Fruit fly (Drosophila melanogaster) whole organism, embryonic: ENCODE results near the gene Slimp.

Source experiments
- ATbp ChIP-seq: fragments of 200-800 bp; sonication (Bioruptor generic); optimal IDR thresholded peaks from 2 replicates; lab custom pipeline; 2017; ENCODE audit warnings: missing biosample characterization, mild to moderate bottlenecking, missing genetic modification characterization, missing genetic modification reagents
- Atf-2 ChIP-seq: fragments of 200-800 bp; sonication (Bioruptor generic); optimal IDR thresholded peaks from 2 replicates; lab custom pipeline; 2016; ENCODE audit warnings: missing biosample characterization, missing genetic modification characterization
- Bteb2 ChIP-seq: fragments of 200-800 bp; sonication (Bioruptor generic); optimal IDR thresholded peaks from 2 replicates; lab custom pipeline; 2016; ENCODE audit warnings: missing biosample characterization, missing genetic modification characterization
- CG10267 ChIP-seq: fragments of 200-800 bp; sonication (Bioruptor generic); optimal IDR thresholded peaks from 2 replicates; lab custom pipeline; 2018; ENCODE audit warnings: missing biosample characterization, mild to moderate bottlenecking, missing genetic modification characterization, moderate library complexity
- CG12155 ChIP-seq: fragments of 200-800 bp; sonication (Bioruptor generic); optimal IDR thresholded peaks from 3 replicates; lab custom pipeline; 2016; ENCODE audit warnings: missing biosample characterization, missing genetic modification characterization
- CG13123 ChIP-seq: fragments of 200-800 bp; sonication (Bioruptor generic); optimal IDR thresholded peaks from 2 replicates; lab custom pipeline; 2016; ENCODE audit warnings: missing biosample characterization, missing genetic modification characterization
- CG13296 ChIP-seq: fragments of 200-800 bp; sonication (Bioruptor generic); optimal IDR thresholded peaks from 3 replicates; lab custom pipeline; 2018; ENCODE audit warnings: missing biosample characterization, mild to moderate bottlenecking, missing genetic modification characterization
- CG1603 ChIP-seq: fragments of 200-800 bp; sonication (Bioruptor generic); optimal IDR thresholded peaks from 2 replicates; lab custom pipeline; 2019; ENCODE audit warnings: missing biosample characterization, mild to moderate bottlenecking, missing genetic modification characterization, moderate library complexity
- CG16815 ChIP-seq: fragments of 200-800 bp; sonication (Bioruptor generic); optimal IDR thresholded peaks from 3 replicates; lab custom pipeline; 2017; ENCODE audit warnings: missing biosample characterization, mild to moderate bottlenecking, missing genetic modification characterization
- CG17186 ChIP-seq: fragments of 200-800 bp; sonication (Bioruptor generic); optimal IDR thresholded peaks from 3 replicates; lab custom pipeline; 2017; ENCODE audit warnings: missing biosample characterization, missing genetic modification reagents, missing genetic modification characterization
- CG17328 ChIP-seq: fragments of 200-800 bp; sonication (Bioruptor generic); IDR thresholded peaks from 2 replicates; pipeline ENCODE4 v1.3.6; 2022; ENCODE audit warnings: missing biosample characterization, missing genetic modification characterization
- CG17361 ChIP-seq: fragments of 200-800 bp; sonication (Bioruptor generic); IDR thresholded peaks from 3 replicates; pipeline ENCODE4 v1.3.6; 2022; ENCODE audit warnings: missing biosample characterization, missing genetic modification characterization
- CG18011 ChIP-seq: fragments of 200-800 bp; sonication (Bioruptor generic); optimal IDR thresholded peaks from 2 replicates; lab custom pipeline; 2017; ENCODE audit warnings: missing biosample characterization, missing genetic modification characterization, mild to moderate bottlenecking, moderate library complexity, missing genotype
- CG32532 ChIP-seq: fragments of 200-800 bp; sonication (Bioruptor generic); IDR thresholded peaks from 2 replicates; pipeline ENCODE4 v1.3.6; 2022; ENCODE audit warnings: missing biosample characterization, missing genetic modification characterization
- CG4820 ChIP-seq: fragments of 200-800 bp; sonication (Bioruptor generic); optimal IDR thresholded peaks from 3 replicates; lab custom pipeline; 2016; ENCODE audit warnings: missing biosample characterization, missing genetic modification characterization
- CG6765 ChIP-seq: fragments of 200-800 bp; sonication (Bioruptor generic); optimal IDR thresholded peaks from 3 replicates; lab custom pipeline; 2017; ENCODE audit warnings: missing biosample characterization, mild to moderate bottlenecking, missing genetic modification characterization
- CG6854 ChIP-seq: fragments of 200-800 bp; sonication (Bioruptor generic); optimal IDR thresholded peaks from 3 replicates; lab custom pipeline; 2017; ENCODE audit warnings: missing biosample characterization, mild to moderate bottlenecking, missing genetic modification characterization
- CG8281 ChIP-seq: fragments of 200-800 bp; sonication (Bioruptor generic); optimal IDR thresholded peaks from 2 replicates; lab custom pipeline; 2018; ENCODE audit warnings: missing biosample characterization, mild to moderate bottlenecking, missing genetic modification characterization, moderate library complexity
- CG9437 ChIP-seq: fragments of 200-800 bp; sonication (Bioruptor generic); optimal IDR thresholded peaks from 2 replicates; lab custom pipeline; 2018; ENCODE audit warnings: missing biosample characterization, mild to moderate bottlenecking, missing genetic modification characterization
- Dll ChIP-seq: fragments of 200-800 bp; sonication (Bioruptor generic); IDR thresholded peaks from 4 replicates; pipeline ENCODE4 v1.3.6; 2022; ENCODE audit warnings: missing biosample characterization, missing genetic modification characterization; ENCODE audit not compliant: partially characterized antibody
- Fer1 ChIP-seq: fragments of 200-800 bp; sonication (Bioruptor generic); optimal IDR thresholded peaks from 2 replicates; lab custom pipeline; 2017; ENCODE audit warnings: missing biosample characterization, mild to moderate bottlenecking, missing genetic modification characterization
- Gsc ChIP-seq: fragments of 200-800 bp; sonication (Bioruptor generic); IDR thresholded peaks from 2 replicates; pipeline ENCODE4 v1.3.6; 2022; ENCODE audit warnings: missing biosample characterization, missing genetic modification characterization
- Gug ChIP-seq: fragments of 200-800 bp; sonication (Bioruptor generic); IDR thresholded peaks from 4 replicates; pipeline ENCODE4 v1.3.6; 2022; ENCODE audit warnings: missing biosample characterization, missing genetic modification characterization
- H2.0 ChIP-seq: fragments of 200-800 bp; sonication (Bioruptor generic); IDR thresholded peaks from 2 replicates; pipeline ENCODE4 v1.3.6; 2022; ENCODE audit warnings: missing biosample characterization, missing genetic modification characterization
- HHEX ChIP-seq: fragments of 200-800 bp; sonication (Bioruptor generic); optimal IDR thresholded peaks from 3 replicates; lab custom pipeline; 2017; ENCODE audit warnings: missing biosample characterization, mild to moderate bottlenecking, missing genetic modification characterization, missing genetic modification reagents
- HLH4C ChIP-seq: fragments of 200-800 bp; sonication (Bioruptor generic); IDR thresholded peaks from 3 replicates; pipeline ENCODE4 v1.3.6; 2022; ENCODE audit warnings: missing biosample characterization, missing genetic modification characterization; ENCODE audit not compliant: partially characterized antibody
- Hr3 ChIP-seq: fragments of 200-800 bp; sonication (Bioruptor generic); optimal IDR thresholded peaks from 3 replicates; lab custom pipeline; 2016; ENCODE audit warnings: missing biosample characterization, missing genetic modification characterization
- Hr39 ChIP-seq: fragments of >200 bp; optimal IDR thresholded peaks from 2 replicates; lab custom pipeline; 2017
- PHDP ChIP-seq: fragments of 200-800 bp; sonication (Bioruptor generic); optimal IDR thresholded peaks from 3 replicates; lab custom pipeline; 2018; ENCODE audit warnings: missing biosample characterization, mild to moderate bottlenecking, missing genetic modification characterization, moderate library complexity
- Scr ChIP-seq: fragments of 200-800 bp; sonication (Bioruptor generic); IDR thresholded peaks from 2 replicates; pipeline ENCODE4 v1.3.6; 2022; ENCODE audit warnings: missing biosample characterization, missing genetic modification characterization; ENCODE audit not compliant: partially characterized antibody
- Stat92E ChIP-seq, 3 experiments: fragments of >200 bp in 2 of 3; fragments of 200-800 bp in 1 of 3; sonication (Bioruptor generic) in 1 of 3; optimal IDR thresholded peaks; 2 replicates each; lab custom pipeline; 2017 to 2019; ENCODE audit warnings: missing biosample characterization in 3 of 3, missing genetic modification characterization in 3 of 3, mild to moderate bottlenecking in 1 of 3, moderate library complexity in 1 of 3
- Taf1 ChIP-seq: fragments of 200-800 bp; sonication (Bioruptor generic); IDR thresholded peaks from 2 replicates; pipeline ENCODE4 v1.3.6; 2022; ENCODE audit warnings: missing biosample characterization, missing genetic modification characterization
- Trl ChIP-seq, 3 experiments: fragments of >200 bp in 2 of 3; fragments of 200-800 bp in 1 of 3; sonication (Bioruptor generic) in 1 of 3; optimal IDR thresholded peaks; 2 replicates in 1 of 3; 3 replicates in 2 of 3; lab custom pipeline; 2016 to 2017; ENCODE audit warnings: missing biosample characterization in 1 of 3, missing genetic modification characterization in 1 of 3
- ac ChIP-seq: fragments of 200-800 bp; sonication (Bioruptor generic); optimal IDR thresholded peaks from 3 replicates; lab custom pipeline; 2017; ENCODE audit warnings: missing biosample characterization, mild to moderate bottlenecking, missing genetic modification characterization
- al ChIP-seq: fragments of 200-800 bp; sonication (Bioruptor generic); IDR thresholded peaks from 2 replicates; pipeline ENCODE4 v1.3.6; 2022; ENCODE audit warnings: missing biosample characterization, missing genetic modification characterization
- bab2 ChIP-seq: fragments of 200-800 bp; sonication (Bioruptor generic); optimal IDR thresholded peaks from 2 replicates; lab custom pipeline; 2016; ENCODE audit warnings: missing biosample characterization, missing genetic modification characterization
- da ChIP-seq: fragments of 200-800 bp; sonication (Bioruptor generic); optimal IDR thresholded peaks from 2 replicates; lab custom pipeline; 2016; ENCODE audit warnings: missing biosample characterization, missing genetic modification characterization
- fd3F ChIP-seq: fragments of 200-800 bp; sonication (Bioruptor generic); optimal IDR thresholded peaks from 2 replicates; lab custom pipeline; 2018; ENCODE audit warnings: missing biosample characterization, mild to moderate bottlenecking, missing genetic modification characterization, moderate library complexity
- hbn ChIP-seq: fragments of 200-800 bp; sonication (Bioruptor generic); IDR thresholded peaks from 2 replicates; pipeline ENCODE4 v1.3.6; 2022; ENCODE audit warnings: missing biosample characterization, missing genetic modification characterization; ENCODE audit not compliant: partially characterized antibody
- kah ChIP-seq: fragments of 200-800 bp; sonication (Bioruptor generic); optimal IDR thresholded peaks from 2 replicates; lab custom pipeline; 2018; ENCODE audit warnings: missing biosample characterization, mild to moderate bottlenecking, missing genetic modification characterization
- lilli ChIP-seq: fragments of 200-800 bp; sonication (Bioruptor generic); optimal IDR thresholded peaks from 3 replicates; lab custom pipeline; 2016; ENCODE audit warnings: missing biosample characterization, missing genetic modification characterization
- pum ChIP-seq: fragments of 200-800 bp; sonication (Bioruptor generic); optimal IDR thresholded peaks from 2 replicates; lab custom pipeline; 2016; ENCODE audit warnings: missing biosample characterization, missing genetic modification characterization
- pzg ChIP-seq: fragments of 200-800 bp; sonication (Bioruptor generic); optimal IDR thresholded peaks from 3 replicates; lab custom pipeline; 2018; ENCODE audit warnings: missing biosample characterization, mild to moderate bottlenecking, missing genetic modification characterization, moderate library complexity
- ro ChIP-seq: fragments of 200-800 bp; sonication (Bioruptor generic); IDR thresholded peaks from 2 replicates; pipeline ENCODE4 v1.3.6; 2022; ENCODE audit warnings: missing biosample characterization, missing genetic modification characterization
- schlank ChIP-seq: fragments of 200-800 bp; sonication (Bioruptor generic); optimal IDR thresholded peaks from 2 replicates; lab custom pipeline; 2018; ENCODE audit warnings: missing biosample characterization, mild to moderate bottlenecking, missing genetic modification characterization
- shn ChIP-seq: fragments of 200-800 bp; sonication (Bioruptor generic); optimal IDR thresholded peaks from 3 replicates; lab custom pipeline; 2016; ENCODE audit warnings: missing biosample characterization, missing genetic modification characterization
- slp2 ChIP-seq: fragments of 200-800 bp; sonication (Bioruptor generic); optimal IDR thresholded peaks from 2 replicates; lab custom pipeline; 2016; ENCODE audit warnings: missing biosample characterization, missing genetic modification characterization
- so ChIP-seq: fragments of 200-800 bp; sonication (Bioruptor generic); IDR thresholded peaks from 3 replicates; pipeline ENCODE4 v1.3.6; 2022; ENCODE audit warnings: missing biosample characterization, missing genetic modification characterization
- twi ChIP-seq: fragments of 200-800 bp; optimal IDR thresholded peaks from 2 replicates; lab custom pipeline; 2019; ENCODE audit warnings: missing biosample characterization, mild to moderate bottlenecking, missing genetic modification characterization, moderate library complexity
- unpg ChIP-seq: fragments of 200-800 bp; sonication (Bioruptor generic); optimal IDR thresholded peaks from 3 replicates; lab custom pipeline; 2018; ENCODE audit warnings: missing biosample characterization, mild to moderate bottlenecking, missing genetic modification characterization, moderate library complexity
- wor ChIP-seq: fragments of 200-800 bp; sonication (Bioruptor generic); IDR thresholded peaks from 2 replicates; pipeline ENCODE4 v1.3.6; 2022; ENCODE audit warnings: missing biosample characterization, missing genetic modification characterization

The Slimp gene

DNA sequence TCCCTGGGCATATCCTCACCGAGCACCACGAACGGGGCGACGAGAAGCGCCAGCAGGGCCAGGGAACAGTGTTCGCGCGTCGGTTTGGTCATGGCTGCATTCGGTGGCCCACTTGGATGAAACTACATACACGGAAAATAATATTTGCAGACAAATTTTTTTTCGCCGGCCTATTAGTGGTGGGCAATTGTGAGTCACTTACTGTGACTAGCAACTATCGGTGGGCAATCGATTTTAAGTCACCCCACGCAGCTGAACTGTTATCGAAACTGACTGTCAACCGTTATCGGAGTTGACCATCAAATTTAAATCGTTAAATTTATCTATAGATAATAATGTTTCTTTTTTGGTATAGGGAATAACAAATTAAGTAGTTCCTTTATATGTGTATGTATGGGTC lies 20.6 kb upstream of the Slimp start, which contains the start of gene CG5510 (continued):
- TF ChIP-seq CG8281 (tag; lab: Kevin White, UChicago) = no peak
- TF ChIP-seq lilli (GFP tag; lab: Kevin White, UChicago) = peak; percentile 70
- TF ChIP-seq al (GFP tag; lab: Robert Waterston, UW) = no peak
- peak; percentile 64; the same call in 2 of the 4 replicates for TF ChIP-seq Gug (GFP tag; lab: Robert Waterston, UW)
- TF ChIP-seq unpg (GFP tag; lab: Kevin White, UChicago) = no peak
- TF ChIP-seq pzg = peak; percentile 97
- no peak for TF ChIP-seq H2.0
- TF ChIP-seq HHEX = peak; percentile 26
- no peak for TF ChIP-seq so (GFP tag; lab: Robert Waterston, UW)
- TF ChIP-seq ATbp (GFP tag; lab: Kevin White, UChicago) = no peak
- peak; percentile 28 for TF ChIP-seq CG12155 (GFP tag; lab: Kevin White, UChicago)
- peak; percentile 37 for TF ChIP-seq Fer1
- TF ChIP-seq slp2 (GFP tag; lab: Kevin White, UChicago) = no peak
- TF ChIP-seq CG17328 (GFP tag; lab: Robert Waterston, UW) = no peak
- peak in 1 of 3 experiments; percentile 42 for TF ChIP-seq Stat92E (GFP tag; optimal IDR thresholded peaks at IDR 0.05; lab: Kevin White, UChicago)
- peak; percentile 98 for TF ChIP-seq hbn (GFP tag; lab: Robert Waterston, UW)
- no peak for TF ChIP-seq Taf1
- no peak for TF ChIP-seq CG6854 (GFP tag; lab: Kevin White, UChicago)
- no peak for TF ChIP-seq bab2 (GFP tag; lab: Kevin White, UChicago)
- TF ChIP-seq Scr (GFP tag; lab: Robert Waterston, UW) = peak; percentile 96
- TF ChIP-seq Bteb2 (GFP tag; lab: Kevin White, UChicago) = peak; percentile 11
- peak; percentile 65 for TF ChIP-seq CG32532
- no peak for TF ChIP-seq Gsc (GFP tag; lab: Robert Waterston, UW)
- peak; percentile 47 for TF ChIP-seq Hr3
- no peak for TF ChIP-seq kah (GFP tag; lab: Kevin White, UChicago)
- peak; percentile 98 for TF ChIP-seq HLH4C (GFP tag; lab: Robert Waterston, UW)
- no peak for TF ChIP-seq twi (tag; lab: Kevin White, UChicago)
- TF ChIP-seq CG13296 = no peak
- TF ChIP-seq CG9437 (GFP tag; lab: Kevin White, UChicago) = no peak
- no peak for TF ChIP-seq wor (GFP tag; lab: Robert Waterston, UW)
- no peak for TF ChIP-seq Atf-2 (GFP tag; lab: Kevin White, UChicago)
- peak; percentile 52; the same call in 1 of the 3 replicates for TF ChIP-seq CG17361 (GFP tag; lab: Robert Waterston, UW)
- no peak for TF ChIP-seq CG6765
- no peak for TF ChIP-seq CG4820 (GFP tag; lab: Kevin White, UChicago)
- no peak for TF ChIP-seq Trl (optimal IDR thresholded peaks at IDR 0.05; lab: Kevin White, UChicago)
- TF ChIP-seq Trl (GFP tag; optimal IDR thresholded peaks at IDR 0.05; lab: Kevin White, UChicago) = peak; percentile 40
- TF ChIP-seq pum = peak; percentile 52
- peak; percentile 97 for TF ChIP-seq Dll (GFP tag; lab: Robert Waterston, UW)
- TF ChIP-seq ro (GFP tag; lab: Robert Waterston, UW) = no peak
- TF ChIP-seq CG10267 (tag; lab: Kevin White, UChicago) = peak; percentile 59
- TF ChIP-seq shn = peak; percentile 67
- TF ChIP-seq fd3F (GFP tag; lab: Kevin White, UChicago) = peak; percentile 1
- TF ChIP-seq CG13123 = no peak
- no peak for TF ChIP-seq CG16815 (GFP tag; lab: Kevin White, UChicago)
- no peak for TF ChIP-seq ac (GFP tag; lab: Kevin White, UChicago)
- no peak for TF ChIP-seq da
- TF ChIP-seq CG18011 (GFP tag; lab: Kevin White, UChicago) = no peak
- peak; percentile 86 for TF ChIP-seq CG1603 (tag; lab: Kevin White, UChicago)
- no peak for TF ChIP-seq Hr39
- TF ChIP-seq CG17186 (GFP tag; lab: Kevin White, UChicago) = peak; percentile 80
- TF ChIP-seq PHDP (tag; lab: Kevin White, UChicago) = peak; percentile 41
- no peak for TF ChIP-seq schlank (tag; lab: Kevin White, UChicago)
